Worm (Caenorhabditis elegans) whole organism, L2 larva: Measurements from ENCODE around the gene nhr-206.

Experiments used
- F13H6.1 ChIP-seq: sonication (generic microtip); optimal IDR thresholded peaks from 2 replicates; lab custom pipeline; 2016; ENCODE audit warnings: missing genetic modification characterization, missing compliant biosample characterization
- ama-1 ChIP-seq: fragments of 150-350 bp; optimal IDR thresholded peaks from 2 replicates; lab custom pipeline; 2018; ENCODE audit warnings: inconsistent platforms
- nhr-77 ChIP-seq: fragments of 150-350 bp; optimal IDR thresholded peaks from 2 replicates; lab custom pipeline; 2014; ENCODE audit warnings: missing biosample characterization, missing genetic modification characterization
- unc-39 ChIP-seq: fragments of 150-350 bp; optimal IDR thresholded peaks from 2 replicates; lab custom pipeline; 2014; ENCODE audit warnings: missing biosample characterization, missing genetic modification characterization
- zag-1 ChIP-seq: fragments of 150-350 bp; optimal IDR thresholded peaks from 2 replicates; lab custom pipeline; 2014; ENCODE audit warnings: missing biosample characterization, missing genetic modification characterization

ce11 chrV:12121274-12121673 is 29.5 kb downstream of the nhr-206 start, which contains the start of gene C13C4.6:
- TF ChIP-seq unc-39 (tag; lab: Kevin White, UChicago): no peak
- TF ChIP-seq ama-1 (lab: Kevin White, UChicago): no peak
- TF ChIP-seq zag-1 (tag; lab: Kevin White, UChicago): no peak
- TF ChIP-seq nhr-77 (tag; lab: Kevin White, UChicago): no peak
- no peak for TF ChIP-seq F13H6.1 (tag; lab: Kevin White, UChicago)
